Worm (Caenorhabditis elegans): Measurements from ENCODE around the gene clhm-1.

clhm-1 gene

ce11 chrII:6880067-6880466, 9.3 kb upstream of the clhm-1 start, which contains the start of gene C44B7.7:
TSS of gene C44B7.7 (minus strand) at chrII:6880167.
- no peak for TF ChIP-seq mep-1 (tag; optimal IDR thresholded peaks at IDR 0.05)
- TF ChIP-seq hlh-1 (tag; optimal IDR thresholded peaks at IDR 0.05) = no peak
- no peak for TF ChIP-seq flh-1 (GFP tag; optimal IDR thresholded peaks at IDR 0.05)
- TF ChIP-seq lin-32 (GFP tag; optimal IDR thresholded peaks at IDR 0.05) = no peak
- TF ChIP-seq nhr-237 (tag; optimal IDR thresholded peaks at IDR 0.05) = no peak
- no peak for TF ChIP-seq nhr-28 (tag; optimal IDR thresholded peaks at IDR 0.05)
- TF ChIP-seq sem-2 (GFP tag; optimal IDR thresholded peaks at IDR 0.05) = no peak
- TF ChIP-seq ceh-39 (tag; optimal IDR thresholded peaks at IDR 0.05) = no peak
- TF ChIP-seq mab-5 (tag; optimal IDR thresholded peaks at IDR 0.05) = no peak
- no peak for TF ChIP-seq unc-120 (tag; optimal IDR thresholded peaks at IDR 0.05; ENCODE audit: poor library complexity, severe bottlenecking)
- TF ChIP-seq ceh-43 (GFP tag; optimal IDR thresholded peaks at IDR 0.05) = no peak
- no peak for TF ChIP-seq ces-1 (GFP tag; optimal IDR thresholded peaks at IDR 0.05)
- TF ChIP-seq drap-1 (GFP tag; optimal IDR thresholded peaks at IDR 0.05) = no peak
- TF ChIP-seq blmp-1 (tag; optimal IDR thresholded peaks at IDR 0.05) = no peak
- no peak for TF ChIP-seq nhr-12 (tag; optimal IDR thresholded peaks at IDR 0.05)
- TF ChIP-seq M03D4.4 (tag; optimal IDR thresholded peaks at IDR 0.05) = no peak
- TF ChIP-seq nhr-2 (tag; optimal IDR thresholded peaks at IDR 0.05) = no peak

DNA sequence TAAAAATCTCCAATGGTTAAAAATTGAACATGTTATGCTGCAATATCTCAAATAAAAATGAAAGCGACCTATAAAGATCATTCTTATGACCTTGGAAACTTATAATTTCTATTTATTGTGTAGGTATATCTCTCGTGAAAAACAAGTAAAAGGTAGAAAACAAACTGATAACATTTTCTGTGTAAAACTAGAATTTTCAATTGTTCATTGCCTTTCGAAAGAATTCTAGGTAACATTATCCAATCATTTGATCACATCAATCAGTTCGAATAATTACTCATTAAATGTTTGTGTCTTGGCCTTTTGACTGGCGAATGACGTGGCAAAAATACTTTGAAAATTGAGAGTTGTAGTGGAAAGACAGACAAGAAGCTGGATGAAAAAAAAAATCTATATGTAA, 7.1 kb upstream of the clhm-1 start:
- TF ChIP-seq mls-2 (tag; optimal IDR thresholded peaks at IDR 0.05) (no peak), elt-3 (tag; optimal IDR thresholded peaks at IDR 0.05) (no peak), lin-13 (tag; optimal IDR thresholded peaks at IDR 0.05) (no peak), nhr-28 (tag; optimal IDR thresholded peaks at IDR 0.05) (no peak), ceh-39 (tag; optimal IDR thresholded peaks at IDR 0.05) (no peak), nhr-2 (tag; optimal IDR thresholded peaks at IDR 0.05) (no peak), drap-1 (GFP tag; optimal IDR thresholded peaks at IDR 0.05) (no peak), hlh-1 (tag; optimal IDR thresholded peaks at IDR 0.05) (no peak), cnd-1 (tag; optimal IDR thresholded peaks at IDR 0.05) (no peak), zip-8 (tag; optimal IDR thresholded peaks at IDR 0.05) (no peak), mep-1 (tag; optimal IDR thresholded peaks at IDR 0.05) (no peak), mab-5 (tag; optimal IDR thresholded peaks at IDR 0.05) (no peak), elt-1 (tag; optimal IDR thresholded peaks at IDR 0.05; ENCODE audit: borderline replicate concordance, insufficient read depth) (no peak), ceh-43 (GFP tag; optimal IDR thresholded peaks at IDR 0.05) (no peak), ham-2 (GFP tag; optimal IDR thresholded peaks at IDR 0.05) (no peak), tbx-8 (GFP tag; optimal IDR thresholded peaks at IDR 0.05) (no peak)

DNA sequence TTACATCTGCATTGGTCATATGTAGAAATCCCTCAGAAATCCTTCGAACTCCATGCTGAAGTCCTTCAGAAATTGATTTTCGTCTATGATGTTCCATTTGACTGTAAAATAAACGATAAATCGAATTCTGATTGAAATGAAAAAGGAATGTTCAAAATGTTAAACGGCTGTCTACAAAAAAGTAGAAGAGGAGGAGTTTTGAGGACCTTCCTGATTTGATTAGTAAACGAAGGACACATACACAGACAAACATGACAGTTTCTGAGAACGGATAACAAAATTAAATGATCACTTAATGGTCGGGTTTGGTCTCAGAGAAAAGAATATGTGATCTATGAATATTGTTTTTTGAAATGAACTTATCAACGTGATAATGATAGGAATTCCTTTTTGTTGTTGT, 6.1 kb upstream of the clhm-1 start, which contains the start of gene slc-36.5:
slc-36.5 (minus strand) TSS at position 101 of the 400 bp plus-strand sequence.
- TF ChIP-seq ces-1 (GFP tag; optimal IDR thresholded peaks at IDR 0.05) (no peak), unc-62 (GFP tag; optimal IDR thresholded peaks at IDR 0.05) (no peak), elt-1 (tag; optimal IDR thresholded peaks at IDR 0.05; ENCODE audit: borderline replicate concordance, insufficient read depth) (no peak), elt-3 (tag; optimal IDR thresholded peaks at IDR 0.05) (no peak), nhr-2 (tag; optimal IDR thresholded peaks at IDR 0.05) (no peak), blmp-1 (tag; optimal IDR thresholded peaks at IDR 0.05) (no peak), sptf-1 (tag; optimal IDR thresholded peaks at IDR 0.05) (no peak), ham-2 (GFP tag; optimal IDR thresholded peaks at IDR 0.05) (no peak), ceh-43 (GFP tag; optimal IDR thresholded peaks at IDR 0.05) (no peak), ceh-39 (tag; optimal IDR thresholded peaks at IDR 0.05) (no peak), zip-8 (tag; optimal IDR thresholded peaks at IDR 0.05) (no peak), mab-5 (tag; optimal IDR thresholded peaks at IDR 0.05) (no peak), sem-2 (GFP tag; optimal IDR thresholded peaks at IDR 0.05) (no peak), ztf-11 (tag; optimal IDR thresholded peaks at IDR 0.05) (no peak)

- no peak for TF ChIP-seq sem-2 (GFP tag; optimal IDR thresholded peaks at IDR 0.05)
- TF ChIP-seq unc-120 (tag; optimal IDR thresholded peaks at IDR 0.05; ENCODE audit: poor library complexity, severe bottlenecking) = no peak
- TF ChIP-seq zip-8 (tag; optimal IDR thresholded peaks at IDR 0.05) = no peak
- TF ChIP-seq snpc-4 (tag; optimal IDR thresholded peaks at IDR 0.05) = no peak
- no peak for TF ChIP-seq cnd-1 (tag; optimal IDR thresholded peaks at IDR 0.05)
- TF ChIP-seq sptf-1 (tag; optimal IDR thresholded peaks at IDR 0.05) = no peak
- TF ChIP-seq ztf-11 (tag; optimal IDR thresholded peaks at IDR 0.05) = no peak
- no peak for TF ChIP-seq mab-5 (tag; optimal IDR thresholded peaks at IDR 0.05)
These were observed 1.7 kb upstream of the clhm-1 start, which contains the start of gene C44B7.5 for ce11 chrII:6872493-6872892. TSS of gene C44B7.5 (minus strand) at chrII:6872593.

DNA sequence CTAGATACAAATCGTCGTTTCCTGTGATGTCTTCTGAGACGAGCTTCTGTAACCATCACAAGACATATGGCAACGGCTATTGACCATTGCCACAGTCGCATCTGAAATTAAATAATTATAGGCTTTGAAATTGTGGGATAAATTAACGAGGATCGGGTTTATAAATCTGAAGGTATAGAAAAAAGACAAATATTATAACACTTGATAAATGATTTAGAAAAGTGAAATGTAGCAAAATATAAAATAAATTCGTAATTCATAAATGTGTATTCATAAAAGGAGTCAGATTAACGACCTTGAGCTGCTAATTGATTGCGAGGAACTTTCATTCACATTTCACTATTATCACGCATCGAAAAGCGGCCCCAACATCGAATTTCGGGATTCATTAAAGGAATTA, 7.2 kb downstream of the clhm-1 start, which contains the start of gene aff-1:
aff-1 (minus strand) TSS at position 101 of the 400 bp plus-strand sequence.
- TF ChIP-seq hlh-1 (tag; optimal IDR thresholded peaks at IDR 0.05) (no peak), ham-2 (GFP tag; optimal IDR thresholded peaks at IDR 0.05) (no peak), elt-1 (tag; optimal IDR thresholded peaks at IDR 0.05; ENCODE audit: borderline replicate concordance, insufficient read depth) (no peak)

All from whole organism, mixed stage, embryonic.